Worm (Caenorhabditis elegans): ENCODE data around the gene srbc-8.

DNA sequence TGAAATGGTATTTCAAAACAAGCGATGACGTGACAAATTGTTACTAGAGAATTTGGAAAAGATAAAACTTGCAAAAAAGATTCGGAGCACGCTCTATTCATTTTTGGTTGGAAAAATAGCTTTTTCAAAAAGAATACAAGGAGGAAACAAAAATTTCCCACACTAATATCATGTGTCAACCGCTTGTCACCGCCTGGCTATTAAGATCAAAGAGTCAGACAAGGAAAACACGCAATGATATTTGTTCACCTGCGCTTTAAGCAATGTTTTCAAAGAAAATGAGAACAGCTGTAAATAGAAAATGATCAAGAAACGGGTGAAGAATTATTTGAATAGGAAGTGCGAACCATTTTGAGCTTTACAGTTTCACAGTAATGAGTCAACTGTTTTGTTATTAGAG is 8.1 kb downstream of the srbc-8 start, which contains the start of gene srh-125:
- no peak for TF ChIP-seq unc-39 (tag; optimal IDR thresholded peaks at IDR 0.05)
- no peak for TF ChIP-seq unc-62 (GFP tag; optimal IDR thresholded peaks at IDR 0.05)
- TF ChIP-seq ceh-82 (tag; optimal IDR thresholded peaks at IDR 0.05): no peak
- TF ChIP-seq R02D3.7 (tag; optimal IDR thresholded peaks at IDR 0.05): no peak
- no peak for TF ChIP-seq nhr-11 (tag; optimal IDR thresholded peaks at IDR 0.05)
- no peak for TF ChIP-seq lsy-2 (tag; optimal IDR thresholded peaks at IDR 0.05)
- TF ChIP-seq blmp-1 (tag; optimal IDR thresholded peaks at IDR 0.05; ENCODE audit: insufficient read depth): no peak
- no peak for TF ChIP-seq nhr-237 (tag; optimal IDR thresholded peaks at IDR 0.05)
- TF ChIP-seq ama-1 (optimal IDR thresholded peaks at IDR 0.05): no peak
- TF ChIP-seq nhr-10 (tag; optimal IDR thresholded peaks at IDR 0.05): no peak
- TF ChIP-seq ztf-11 (tag; optimal IDR thresholded peaks at IDR 0.05): no peak
- no peak for TF ChIP-seq C34F6.9 (tag; optimal IDR thresholded peaks at IDR 0.05)
- no peak for TF ChIP-seq dmd-4 (tag; optimal IDR thresholded peaks at IDR 0.05)
